Fruit fly (Drosophila melanogaster) whole organism, embryonic: ENCODE data around the gene asun.

Experiments
- B-H2 ChIP-seq: fragments of 200-800 bp; sonication (Bioruptor generic); optimal IDR thresholded peaks from 2 replicates; lab custom pipeline; 2018; ENCODE audit warnings: missing biosample characterization, mild to moderate bottlenecking, missing genetic modification characterization
- Bgb ChIP-seq: fragments of 200-800 bp; sonication (Bioruptor generic); IDR thresholded peaks from 2 replicates; pipeline ENCODE4 v1.3.6; 2022; ENCODE audit warnings: missing biosample characterization, missing genetic modification characterization; ENCODE audit not compliant: partially characterized antibody
- CG1024 ChIP-seq: fragments of 200-800 bp; sonication (Bioruptor generic); IDR thresholded peaks from 2 replicates; pipeline ENCODE4 v1.3.6; 2022; ENCODE audit warnings: missing biosample characterization, missing genetic modification characterization
- CG11085 ChIP-seq: fragments of 200-800 bp; sonication (Bioruptor generic); IDR thresholded peaks from 2 replicates; pipeline ENCODE4 v1.3.6; 2022; ENCODE audit warnings: missing biosample characterization, missing genetic modification characterization
- CG11456 ChIP-seq: fragments of 200-800 bp; sonication (Bioruptor generic); IDR thresholded peaks from 3 replicates; pipeline ENCODE4 v1.3.6; 2022; ENCODE audit warnings: missing biosample characterization, missing genetic modification characterization
- CG11560 ChIP-seq: fragments of 200-800 bp; sonication (Bioruptor generic); IDR thresholded peaks from 3 replicates; pipeline ENCODE4 v1.3.6; 2022; ENCODE audit warnings: missing biosample characterization, missing genetic modification characterization
- CG13894 ChIP-seq: fragments of 200-800 bp; sonication (Bioruptor generic); optimal IDR thresholded peaks from 3 replicates; lab custom pipeline; 2018; ENCODE audit warnings: missing biosample characterization, mild to moderate bottlenecking, missing genetic modification characterization, moderate library complexity
- CG14860 ChIP-seq: fragments of 200-800 bp; sonication (Bioruptor generic); IDR thresholded peaks from 3 replicates; pipeline ENCODE4 v1.3.6; 2022; ENCODE audit warnings: missing biosample characterization, missing genetic modification characterization; ENCODE audit not compliant: partially characterized antibody
- CG15269 ChIP-seq: fragments of 200-800 bp; sonication (Bioruptor generic); optimal IDR thresholded peaks from 2 replicates; lab custom pipeline; 2018; ENCODE audit warnings: missing biosample characterization, mild to moderate bottlenecking, missing genetic modification characterization, moderate library complexity
- CG15479 ChIP-seq: fragments of 200-800 bp; sonication (Bioruptor generic); optimal IDR thresholded peaks from 3 replicates; lab custom pipeline; 2019; ENCODE audit warnings: missing biosample characterization, mild to moderate bottlenecking, missing genetic modification characterization, moderate library complexity
- CG1602 ChIP-seq: fragments of 200-800 bp; sonication (Bioruptor generic); optimal IDR thresholded peaks from 3 replicates; lab custom pipeline; 2016; ENCODE audit warnings: missing biosample characterization, missing genetic modification characterization
- CG16863 ChIP-seq: fragments of 200-800 bp; sonication (Bioruptor generic); optimal IDR thresholded peaks from 3 replicates; lab custom pipeline; 2016; ENCODE audit warnings: missing biosample characterization, missing genetic modification characterization
- CG17359 ChIP-seq: fragments of 200-800 bp; sonication (Bioruptor generic); optimal IDR thresholded peaks from 3 replicates; lab custom pipeline; 2018; ENCODE audit warnings: missing biosample characterization, mild to moderate bottlenecking, missing genetic modification characterization, moderate library complexity
- CG17385 ChIP-seq: fragments of 200-800 bp; sonication (Bioruptor generic); optimal IDR thresholded peaks from 3 replicates; lab custom pipeline; 2018; ENCODE audit warnings: missing biosample characterization, mild to moderate bottlenecking, missing genetic modification characterization
- CG17612 ChIP-seq: fragments of 200-800 bp; sonication (Bioruptor generic); IDR thresholded peaks from 2 replicates; pipeline ENCODE4 v1.3.6; 2022; ENCODE audit warnings: missing biosample characterization, missing genetic modification characterization
- CG2116 ChIP-seq: fragments of 200-800 bp; sonication (Bioruptor generic); optimal IDR thresholded peaks from 3 replicates; lab custom pipeline; 2018; ENCODE audit warnings: missing biosample characterization, mild to moderate bottlenecking, missing genetic modification characterization
- CG2202 ChIP-seq: fragments of 200-800 bp; sonication (Bioruptor generic); optimal IDR thresholded peaks from 2 replicates; lab custom pipeline; 2018; ENCODE audit warnings: missing biosample characterization, mild to moderate bottlenecking, missing genetic modification characterization
- CG30020 ChIP-seq: fragments of 200-800 bp; optimal IDR thresholded peaks from 2 replicates; lab custom pipeline; 2019; ENCODE audit warnings: missing biosample characterization, mild to moderate bottlenecking, missing genetic modification characterization, moderate library complexity
- CG6813 ChIP-seq: fragments of 200-800 bp; sonication (Bioruptor generic); optimal IDR thresholded peaks from 2 replicates; lab custom pipeline; 2017; ENCODE audit warnings: missing biosample characterization, missing genetic modification characterization, mild to moderate bottlenecking, moderate library complexity, missing genetic modification reagents
- CG7556 ChIP-seq: fragments of 200-800 bp; sonication (Bioruptor generic); optimal IDR thresholded peaks from 2 replicates; lab custom pipeline; 2017; ENCODE audit warnings: missing biosample characterization, mild to moderate bottlenecking, missing genetic modification characterization
- CG7987 ChIP-seq: fragments of 200-800 bp; sonication (Bioruptor generic); optimal IDR thresholded peaks from 2 replicates; lab custom pipeline; 2018; ENCODE audit warnings: missing biosample characterization, mild to moderate bottlenecking, missing genetic modification characterization, moderate library complexity
- CG8281 ChIP-seq: fragments of 200-800 bp; sonication (Bioruptor generic); optimal IDR thresholded peaks from 2 replicates; lab custom pipeline; 2018; ENCODE audit warnings: missing biosample characterization, mild to moderate bottlenecking, missing genetic modification characterization, moderate library complexity
- CG9797 ChIP-seq: fragments of 200-800 bp; sonication (Bioruptor generic); optimal IDR thresholded peaks from 3 replicates; lab custom pipeline; 2018; ENCODE audit warnings: missing biosample characterization, mild to moderate bottlenecking, missing genetic modification characterization
- Dll ChIP-seq: fragments of 200-800 bp; sonication (Bioruptor generic); IDR thresholded peaks from 4 replicates; pipeline ENCODE4 v1.3.6; 2022; ENCODE audit warnings: missing biosample characterization, missing genetic modification characterization; ENCODE audit not compliant: partially characterized antibody
- Fer2 ChIP-seq: fragments of 200-800 bp; sonication (Bioruptor generic); optimal IDR thresholded peaks from 2 replicates; lab custom pipeline; 2018; ENCODE audit warnings: missing biosample characterization, mild to moderate bottlenecking, missing genetic modification characterization, moderate library complexity
- H2.0 ChIP-seq: fragments of 200-800 bp; sonication (Bioruptor generic); IDR thresholded peaks from 2 replicates; pipeline ENCODE4 v1.3.6; 2022; ENCODE audit warnings: missing biosample characterization, missing genetic modification characterization
- Hr39 ChIP-seq: fragments of >200 bp; optimal IDR thresholded peaks from 2 replicates; lab custom pipeline; 2017
- Lhr ChIP-seq: fragments of 200-800 bp; sonication (Bioruptor generic); optimal IDR thresholded peaks from 3 replicates; lab custom pipeline; 2017; ENCODE audit warnings: mild to moderate bottlenecking, missing biosample characterization, missing genetic modification reagents, missing genetic modification characterization
- NK7.1 ChIP-seq: fragments of 200-800 bp; sonication (Bioruptor generic); optimal IDR thresholded peaks from 3 replicates; lab custom pipeline; 2016; ENCODE audit warnings: missing biosample characterization, missing genetic modification characterization
- Poxn ChIP-seq: fragments of 200-800 bp; sonication (Bioruptor generic); IDR thresholded peaks from 2 replicates; pipeline ENCODE4 v1.3.6; 2022; ENCODE audit warnings: missing biosample characterization, missing genetic modification characterization
- Scr ChIP-seq: fragments of 200-800 bp; sonication (Bioruptor generic); IDR thresholded peaks from 2 replicates; pipeline ENCODE4 v1.3.6; 2022; ENCODE audit warnings: missing biosample characterization, missing genetic modification characterization; ENCODE audit not compliant: partially characterized antibody
- Sox100B ChIP-seq: fragments of 200-800 bp; sonication (Bioruptor generic); optimal IDR thresholded peaks from 3 replicates; lab custom pipeline; 2018; ENCODE audit warnings: missing biosample characterization, mild to moderate bottlenecking, missing genetic modification characterization
- abd-A ChIP-seq: fragments of 200-800 bp; sonication (Bioruptor generic); optimal IDR thresholded peaks from 3 replicates; lab custom pipeline; 2019; ENCODE audit warnings: missing biosample characterization, mild to moderate bottlenecking, missing genetic modification characterization, moderate library complexity
- al ChIP-seq: fragments of 200-800 bp; sonication (Bioruptor generic); IDR thresholded peaks from 2 replicates; pipeline ENCODE4 v1.3.6; 2022; ENCODE audit warnings: missing biosample characterization, missing genetic modification characterization
- dimm ChIP-seq: fragments of 200-800 bp; sonication (Bioruptor generic); IDR thresholded peaks from 2 replicates; pipeline ENCODE4 v1.3.6; 2022; ENCODE audit warnings: missing biosample characterization, missing genetic modification characterization
- dysf ChIP-seq: fragments of 200-800 bp; sonication (Bioruptor generic); IDR thresholded peaks from 3 replicates; pipeline ENCODE4 v1.3.6; 2022; ENCODE audit warnings: missing biosample characterization, missing genetic modification characterization
- esg ChIP-seq: fragments of 200-800 bp; sonication (Bioruptor generic); conservative IDR thresholded peaks from 2 replicates; pipeline ENCODE4 v1.3.6; 2022; ENCODE audit warnings: missing biosample characterization, missing genetic modification characterization
- gem ChIP-seq: fragments of 200-800 bp; sonication (Bioruptor generic); optimal IDR thresholded peaks from 2 replicates; lab custom pipeline; 2019; ENCODE audit warnings: missing biosample characterization, mild to moderate bottlenecking, missing genetic modification characterization, moderate library complexity
- h ChIP-seq: fragments of >200 bp; optimal IDR thresholded peaks from 2 replicates; lab custom pipeline; 2017
- kni ChIP-seq: fragments of 200-800 bp; sonication (Bioruptor generic); optimal IDR thresholded peaks from 3 replicates; lab custom pipeline; 2017; ENCODE audit warnings: mild to moderate bottlenecking, missing biosample characterization, missing genetic modification reagents, missing genetic modification characterization
- mam ChIP-seq: fragments of 200-800 bp; sonication (Bioruptor generic); optimal IDR thresholded peaks from 3 replicates; lab custom pipeline; 2016; ENCODE audit warnings: missing biosample characterization, missing genetic modification characterization
- pho ChIP-seq: fragments of 200-800 bp; sonication (Bioruptor generic); optimal IDR thresholded peaks from 2 replicates; lab custom pipeline; 2016; ENCODE audit warnings: missing biosample characterization, missing genetic modification characterization
- slbo ChIP-seq: fragments of 200-800 bp; sonication (Bioruptor generic); IDR thresholded peaks from 2 replicates; pipeline ENCODE4 v1.3.6; 2022; ENCODE audit warnings: missing biosample characterization, missing genetic modification characterization
- sr ChIP-seq: fragments of 200-800 bp; sonication (Bioruptor generic); IDR thresholded peaks from 3 replicates; pipeline ENCODE4 v1.3.6; 2022; ENCODE audit warnings: missing biosample characterization, missing genetic modification characterization
- ssp ChIP-seq: fragments of 200-800 bp; sonication (Bioruptor generic); IDR thresholded peaks from 2 replicates; pipeline ENCODE4 v1.3.6; 2022; ENCODE audit warnings: missing biosample characterization, missing genetic modification characterization
- tna ChIP-seq: fragments of 200-800 bp; sonication (Bioruptor generic); IDR thresholded peaks from 2 replicates; pipeline ENCODE4 v1.3.6; 2022; ENCODE audit warnings: missing biosample characterization, missing genetic modification characterization; ENCODE audit not compliant: partially characterized antibody
- trh ChIP-seq: fragments of 200-800 bp; sonication (Bioruptor generic); optimal IDR thresholded peaks from 2 replicates; lab custom pipeline; 2016; ENCODE audit warnings: missing biosample characterization, missing genetic modification characterization
- ttk ChIP-seq: fragments of 200-800 bp; sonication (Bioruptor generic); IDR thresholded peaks from 2 replicates; pipeline ENCODE4 v2.1.2; 2022; ENCODE audit warnings: missing biosample characterization, missing genetic modification characterization
- zfh1 ChIP-seq: fragments of 200-800 bp; sonication (Bioruptor generic); IDR thresholded peaks from 3 replicates; pipeline ENCODE4 v1.3.6; 2022; ENCODE audit warnings: missing biosample characterization, missing genetic modification characterization

The asun gene

dm6 chr3R:16236713-16237641, 27.1 kb upstream of the asun start (continued):
- TF ChIP-seq trh (peak; percentile 94), CG6813 (GFP tag; lab: Kevin White, UChicago) (peak; percentile 97), Sox100B (GFP tag; lab: Kevin White, UChicago) (peak; percentile 98), ttk (GFP tag; lab: Robert Waterston, UW) (no peak), dimm (GFP tag; lab: Robert Waterston, UW) (no peak), slbo (no peak), NK7.1 (peak; percentile 41), CG17385 (peak; percentile 97), CG1024 (no peak), CG14860 (GFP tag; lab: Robert Waterston, UW) (no peak), CG9797 (peak; percentile 45), CG8281 (tag; lab: Kevin White, UChicago) (peak; percentile 92), Lhr (GFP tag; lab: Kevin White, UChicago) (peak; percentile 92), CG17359 (peak; percentile 99), CG15479 (no peak), H2.0 (GFP tag; lab: Robert Waterston, UW) (no peak), mam (GFP tag; lab: Kevin White, UChicago) (peak; percentile 87), Bgb (GFP tag; lab: Robert Waterston, UW) (no peak), CG17612 (no peak), tna (GFP tag; lab: Robert Waterston, UW) (no peak), CG2202 (tag; lab: Kevin White, UChicago) (peak; percentile 97), CG11085 (GFP tag; lab: Robert Waterston, UW) (no peak), pho (GFP tag; lab: Kevin White, UChicago) (peak; percentile 68), kni (GFP tag; lab: Kevin White, UChicago) (peak; percentile 96), CG30020 (tag; lab: Kevin White, UChicago) (peak; percentile 89), CG7556 (peak; percentile 98), CG11560 (no peak), Poxn (GFP tag; lab: Robert Waterston, UW) (no peak), h (lab: Kevin White, UChicago) (no peak), Fer2 (tag; lab: Kevin White, UChicago) (peak; percentile 97), CG16863 (peak; percentile 70), sr (no peak), abd-A (tag; lab: Kevin White, UChicago) (peak; percentile 99), ssp (GFP tag; lab: Robert Waterston, UW) (no peak), al (GFP tag; lab: Robert Waterston, UW) (no peak), Dll (GFP tag; lab: Robert Waterston, UW) (no peak), Hr39 (lab: Kevin White, UChicago) (no peak), Scr (no peak), CG1602 (GFP tag; lab: Kevin White, UChicago) (peak; percentile 97), CG13894 (tag; lab: Kevin White, UChicago) (peak; percentile 95), zfh1 (GFP tag; lab: Robert Waterston, UW) (no peak), dysf (GFP tag; lab: Robert Waterston, UW) (no peak), gem (tag; lab: Kevin White, UChicago) (peak; percentile 99), esg (GFP tag; lab: Robert Waterston, UW) (no peak), CG15269 (tag; lab: Kevin White, UChicago) (peak; percentile 99), B-H2 (GFP tag; lab: Kevin White, UChicago) (peak; percentile 96), CG2116 (GFP tag; lab: Kevin White, UChicago) (peak; percentile 74), CG7987 (GFP tag; lab: Kevin White, UChicago) (peak; percentile 90), CG11456 (no peak)
